Worm (Caenorhabditis elegans): ENCODE measurements around the gene pgp-9.

pgp-9 gene

DNA sequence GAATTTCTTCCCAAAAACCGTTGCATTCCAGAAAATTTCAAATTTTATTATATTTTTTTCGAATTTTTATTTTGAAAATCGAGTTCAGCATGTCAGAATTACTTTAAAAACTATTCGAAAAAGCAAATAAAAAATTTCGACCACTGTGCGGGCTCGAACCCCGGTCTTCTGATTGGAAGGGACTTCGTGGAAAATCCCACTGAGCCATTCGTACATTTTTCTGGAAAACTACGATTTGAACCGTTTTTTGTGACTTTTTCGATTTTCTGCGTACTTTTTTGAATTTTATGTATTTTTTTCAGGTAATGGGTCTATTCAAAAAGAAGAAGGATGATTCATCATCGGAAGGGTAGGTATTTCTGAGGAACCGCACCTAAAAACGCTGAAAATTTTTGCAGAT is at the start of gene pgp-9:
TSS of gene pgp-9 (plus strand) at position 301 of the 400 bp plus-strand sequence.
- TF ChIP-seq fos-1 (tag; optimal IDR thresholded peaks at IDR 0.05) (no peak), unc-62 (GFP tag; optimal IDR thresholded peaks at IDR 0.05) (no peak), nhr-25 (tag; optimal IDR thresholded peaks at IDR 0.05) (no peak), R02D3.7 (tag; optimal IDR thresholded peaks at IDR 0.05) (no peak), egl-5 (tag; optimal IDR thresholded peaks at IDR 0.05) (no peak), mml-1 (tag; optimal IDR thresholded peaks at IDR 0.05) (no peak), jun-1 (tag; optimal IDR thresholded peaks at IDR 0.05) (no peak), nfya-1 (tag; optimal IDR thresholded peaks at IDR 0.05; ENCODE audit: insufficient read depth) (no peak), ceh-9 (tag; optimal IDR thresholded peaks at IDR 0.05) (no peak), ztf-4 (tag; optimal IDR thresholded peaks at IDR 0.05) (no peak), lin-15B (tag; optimal IDR thresholded peaks at IDR 0.05) (no peak), daf-12 (tag; optimal IDR thresholded peaks at IDR 0.05) (no peak), pha-4 (tag; optimal IDR thresholded peaks at IDR 0.05) (no peak), ceh-16 (tag; optimal IDR thresholded peaks at IDR 0.05) (no peak), sea-2 (GFP tag; optimal IDR thresholded peaks at IDR 0.05) (no peak), nhr-11 (tag; optimal IDR thresholded peaks at IDR 0.05) (no peak), nhr-77 (tag; optimal IDR thresholded peaks at IDR 0.05) (no peak)

ce11 chrV:17706217-17706806 is 49.4 kb upstream of the pgp-9 start:
- TF ChIP-seq nfya-1 (tag; optimal IDR thresholded peaks at IDR 0.05; ENCODE audit: insufficient read depth), result no peak
- TF ChIP-seq nhr-76 (tag; optimal IDR thresholded peaks at IDR 0.05), result no peak
- TF ChIP-seq ceh-9 (tag; optimal IDR thresholded peaks at IDR 0.05), result no peak
- no peak for TF ChIP-seq zag-1 (tag; optimal IDR thresholded peaks at IDR 0.05)
- TF ChIP-seq mdl-1 (tag; optimal IDR thresholded peaks at IDR 0.05), result no peak
- no peak for TF ChIP-seq ceh-16 (tag; optimal IDR thresholded peaks at IDR 0.05)
- no peak for TF ChIP-seq nhr-237 (tag; optimal IDR thresholded peaks at IDR 0.05)
- TF ChIP-seq jun-1 (tag; optimal IDR thresholded peaks at IDR 0.05), result no peak
- no peak for TF ChIP-seq unc-62 (GFP tag; optimal IDR thresholded peaks at IDR 0.05)

DNA sequence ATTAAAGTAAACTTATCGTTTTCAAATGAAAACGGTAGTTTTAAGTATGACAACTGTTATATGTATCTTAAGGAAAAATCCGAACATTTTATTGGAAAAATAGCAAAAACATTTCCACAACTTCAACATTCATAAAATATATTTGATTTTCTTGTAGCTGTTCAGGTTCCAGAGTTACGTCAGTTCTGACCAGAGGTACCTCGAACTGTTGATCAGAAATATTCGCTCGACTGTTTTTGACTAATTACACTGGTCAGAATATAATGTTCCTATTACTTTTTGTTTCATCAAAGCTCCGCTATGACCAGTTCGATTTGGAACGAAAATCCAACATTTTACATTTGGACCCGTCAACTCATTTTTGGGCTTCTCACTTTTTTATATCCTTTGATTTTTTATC is 48.7 kb upstream of the pgp-9 start, which contains the start of gene srh-31:
TSS of gene srh-31 (plus strand) at position 301 of the 400 bp plus-strand sequence.
- TF ChIP-seq elt-1 (tag; optimal IDR thresholded peaks at IDR 0.05) (no peak), lin-39 (tag; optimal IDR thresholded peaks at IDR 0.05) (no peak), snpc-4 (tag; optimal IDR thresholded peaks at IDR 0.05) (no peak), pqm-1 (tag; optimal IDR thresholded peaks at IDR 0.05) (no peak), nhr-77 (tag; optimal IDR thresholded peaks at IDR 0.05) (no peak), unc-39 (tag; optimal IDR thresholded peaks at IDR 0.05) (no peak), egl-27 (tag; optimal IDR thresholded peaks at IDR 0.05) (no peak), ama-1 (optimal IDR thresholded peaks at IDR 0.05) (no peak), mml-1 (tag; optimal IDR thresholded peaks at IDR 0.05) (no peak), fkh-2 (tag; optimal IDR thresholded peaks at IDR 0.05) (no peak)

- no peak for TF ChIP-seq hmg-11 (tag; optimal IDR thresholded peaks at IDR 0.05)
- no peak for TF ChIP-seq nfya-1 (tag; optimal IDR thresholded peaks at IDR 0.05; ENCODE audit: insufficient read depth)
These were observed 43.3 kb upstream of the pgp-9 start for ce11 chrV:17712349-17712748.

- TF ChIP-seq nhr-237 (tag; optimal IDR thresholded peaks at IDR 0.05) (no peak), pqm-1 (tag; optimal IDR thresholded peaks at IDR 0.05) (peak; percentile 91), ztf-11 (tag; optimal IDR thresholded peaks at IDR 0.05) (no peak), unc-39 (tag; optimal IDR thresholded peaks at IDR 0.05) (no peak), fkh-2 (tag; optimal IDR thresholded peaks at IDR 0.05) (no peak), egl-5 (tag; optimal IDR thresholded peaks at IDR 0.05) (no peak), elt-2 (tag; optimal IDR thresholded peaks at IDR 0.05) (peak; percentile 97), ceh-28 (tag; optimal IDR thresholded peaks at IDR 0.05) (no peak), nhr-28 (tag; optimal IDR thresholded peaks at IDR 0.05) (no peak), ceh-9 (tag; optimal IDR thresholded peaks at IDR 0.05) (no peak), unc-62 (GFP tag; optimal IDR thresholded peaks at IDR 0.05) (no peak)
These were observed 41.4 kb upstream of the pgp-9 start, which contains the start of gene twk-33 for ce11 chrV:17714330-17714729. TSS of gene twk-33 (minus strand) at chrV:17714377.

All from whole organism, L3 larva.